Worm (Caenorhabditis elegans) whole organism, L3 larva: Measurements from ENCODE around the gene unc-8.
A peak's percentile ranks its signal among the peaks of the same experiment; 100 is the strongest.

ENCODE experiments used
- R02D3.7 ChIP-seq: fragments of 150-350 bp; optimal IDR thresholded peaks from 2 replicates; lab custom pipeline; 2014; ENCODE audit warnings: missing biosample characterization, missing genetic modification characterization
- ZK546.5 ChIP-seq: sonication (generic microtip); optimal IDR thresholded peaks from 2 replicates; lab custom pipeline; 2017; ENCODE audit warnings: missing biosample characterization, missing genetic modification characterization
- aly-2 ChIP-seq: fragments of 150-350 bp; optimal IDR thresholded peaks from 2 replicates; lab custom pipeline; 2014; ENCODE audit warnings: missing biosample characterization, missing genetic modification characterization
- ama-1 ChIP-seq: fragments of 150-350 bp; optimal IDR thresholded peaks from 2 replicates; lab custom pipeline; 2018
- ceh-16 ChIP-seq: sonication (generic microtip); optimal IDR thresholded peaks from 2 replicates; lab custom pipeline; 2017; ENCODE audit warnings: missing biosample characterization, missing genetic modification characterization
- ceh-28 ChIP-seq: fragments of 150-350 bp; optimal IDR thresholded peaks from 2 replicates; lab custom pipeline; 2014; ENCODE audit warnings: missing biosample characterization, missing genetic modification reagents, missing genetic modification characterization
- ceh-82 ChIP-seq: fragments of 150-350 bp; optimal IDR thresholded peaks from 2 replicates; lab custom pipeline; 2014; ENCODE audit warnings: missing biosample characterization, missing genetic modification characterization
- ceh-9 ChIP-seq: sonication (generic microtip); optimal IDR thresholded peaks from 2 replicates; lab custom pipeline; 2018; ENCODE audit warnings: missing biosample characterization, missing genetic modification characterization
- daf-12 ChIP-seq: fragments of 150-350 bp; optimal IDR thresholded peaks from 2 replicates; lab custom pipeline; 2014; ENCODE audit warnings: missing biosample characterization, missing genetic modification reagents, missing genetic modification characterization
- egl-27 ChIP-seq: sonication (generic microtip); optimal IDR thresholded peaks from 4 replicates; lab custom pipeline; 2017; ENCODE audit warnings: missing biosample characterization, missing genetic modification reagents, missing genetic modification characterization
- egl-5 ChIP-seq: fragments of 150-350 bp; optimal IDR thresholded peaks from 2 replicates; lab custom pipeline; 2017; ENCODE audit warnings: missing biosample characterization, missing genetic modification reagents, missing genetic modification characterization, inconsistent platforms
- elt-1 ChIP-seq: fragments of 150-350 bp; optimal IDR thresholded peaks from 2 replicates; lab custom pipeline; 2014; ENCODE audit warnings: missing biosample characterization, missing genetic modification characterization
- elt-2 ChIP-seq: sonication (generic microtip); optimal IDR thresholded peaks from 2 replicates; lab custom pipeline; 2016; ENCODE audit warnings: missing genetic modification reagents, mild to moderate bottlenecking, missing genetic modification characterization, missing compliant biosample characterization
- elt-3 ChIP-seq, 3 experiments: fragments of 150-350 bp in 1 of 3; sonication (generic microtip) in 2 of 3; optimal IDR thresholded peaks; 2 replicates in 2 of 3; 4 replicates in 1 of 3; lab custom pipeline; 2014 to 2017; ENCODE audit warnings: missing biosample characterization in 3 of 3, missing genetic modification characterization in 3 of 3
- eor-1 ChIP-seq, 2 experiments: fragments of 150-350 bp; optimal IDR thresholded peaks; 2 replicates each; lab custom pipeline; 2014 to 2018; ENCODE audit warnings: missing biosample characterization in 2 of 2, missing genetic modification characterization in 2 of 2
- fkh-10 ChIP-seq: sonication (generic microtip); optimal IDR thresholded peaks from 2 replicates; lab custom pipeline; 2017; ENCODE audit warnings: missing biosample characterization, missing genetic modification reagents, missing genetic modification characterization
- fkh-2 ChIP-seq: fragments of 150-350 bp; optimal IDR thresholded peaks from 2 replicates; lab custom pipeline; 2014; ENCODE audit warnings: missing biosample characterization, missing genetic modification reagents, missing genetic modification characterization
- fos-1 ChIP-seq: fragments of 150-350 bp; optimal IDR thresholded peaks from 2 replicates; lab custom pipeline; 2014; ENCODE audit warnings: missing biosample characterization, missing genetic modification characterization
- hmg-11 ChIP-seq: sonication (generic microtip); optimal IDR thresholded peaks from 2 replicates; lab custom pipeline; 2016; ENCODE audit warnings: missing genetic modification characterization, missing compliant biosample characterization
- jun-1 ChIP-seq: fragments of 150-350 bp; optimal IDR thresholded peaks from 2 replicates; lab custom pipeline; 2014; ENCODE audit warnings: missing biosample characterization, missing genetic modification reagents, missing genetic modification characterization
- lin-15B ChIP-seq: fragments of 150-350 bp; optimal IDR thresholded peaks from 2 replicates; lab custom pipeline; 2014; ENCODE audit warnings: missing biosample characterization, missing genetic modification characterization
- lin-39 ChIP-seq: fragments of 150-350 bp; optimal IDR thresholded peaks from 2 replicates; lab custom pipeline; 2018; ENCODE audit warnings: missing biosample characterization, missing genetic modification reagents, missing genetic modification characterization
- lsy-12 ChIP-seq: sonication (generic microtip); optimal IDR thresholded peaks from 2 replicates; lab custom pipeline; 2016; ENCODE audit warnings: mild to moderate bottlenecking, missing genetic modification characterization, missing compliant biosample characterization
- mdl-1 ChIP-seq: fragments of 150-350 bp; optimal IDR thresholded peaks from 2 replicates; lab custom pipeline; 2014; ENCODE audit warnings: missing biosample characterization, missing genetic modification characterization
- mml-1 ChIP-seq: fragments of 150-350 bp; sonication (generic microtip); optimal IDR thresholded peaks from 3 replicates; lab custom pipeline; 2014; ENCODE audit warnings: missing biosample characterization, missing genetic modification characterization
- nfya-1 ChIP-seq: sonication (generic microtip); optimal IDR thresholded peaks from 2 replicates; lab custom pipeline; 2017; ENCODE audit warnings: missing genetic modification characterization, mild to moderate bottlenecking, missing compliant biosample characterization, antibody characterized with exemption, moderate library complexity; ENCODE audit not compliant: insufficient read depth
- nhr-11 ChIP-seq: fragments of 150-350 bp; optimal IDR thresholded peaks from 2 replicates; lab custom pipeline; 2014; ENCODE audit warnings: missing biosample characterization, missing genetic modification characterization
- nhr-12 ChIP-seq: fragments of 150-350 bp; optimal IDR thresholded peaks from 2 replicates; lab custom pipeline; 2014; ENCODE audit warnings: missing biosample characterization, missing genetic modification characterization
- nhr-23 ChIP-seq: fragments of 150-350 bp; optimal IDR thresholded peaks from 2 replicates; lab custom pipeline; 2014; ENCODE audit warnings: missing biosample characterization, missing genetic modification reagents, missing genetic modification characterization
- nhr-237 ChIP-seq: fragments of 150-350 bp; optimal IDR thresholded peaks from 2 replicates; lab custom pipeline; 2014; ENCODE audit warnings: missing biosample characterization, missing genetic modification characterization
- nhr-25 ChIP-seq: sonication (generic microtip); optimal IDR thresholded peaks from 2 replicates; lab custom pipeline; 2017; ENCODE audit warnings: missing biosample characterization, missing genetic modification characterization
- nhr-28 ChIP-seq: fragments of 150-350 bp; optimal IDR thresholded peaks from 2 replicates; lab custom pipeline; 2014; ENCODE audit warnings: missing biosample characterization, missing genetic modification characterization
- nhr-43 ChIP-seq: sonication (generic microtip); optimal IDR thresholded peaks from 2 replicates; lab custom pipeline; 2016; ENCODE audit warnings: mild to moderate bottlenecking, missing genetic modification characterization, missing compliant biosample characterization; ENCODE audit not compliant: poor library complexity, severe bottlenecking
- nhr-67 ChIP-seq: fragments of 150-350 bp; optimal IDR thresholded peaks from 2 replicates; lab custom pipeline; 2014; ENCODE audit warnings: missing biosample characterization, missing genetic modification characterization
- nhr-76 ChIP-seq: fragments of 150-350 bp; sonication (generic microtip); optimal IDR thresholded peaks from 5 replicates; lab custom pipeline; 2014; ENCODE audit warnings: missing biosample characterization, missing genetic modification characterization
- nhr-77 ChIP-seq: fragments of 150-350 bp; optimal IDR thresholded peaks from 2 replicates; lab custom pipeline; 2014; ENCODE audit warnings: missing biosample characterization, missing genetic modification characterization
- pha-4 ChIP-seq: fragments of 150-350 bp; optimal IDR thresholded peaks from 2 replicates; lab custom pipeline; 2014; ENCODE audit warnings: missing biosample characterization, missing genetic modification reagents, missing genetic modification characterization
- pqm-1 ChIP-seq: fragments of 150-350 bp; optimal IDR thresholded peaks from 2 replicates; lab custom pipeline; 2017; ENCODE audit warnings: missing biosample characterization, missing genetic modification characterization, inconsistent platforms
- sea-2 ChIP-seq: fragments of 150-350 bp; sonication (generic microtip); optimal IDR thresholded peaks from 4 replicates; lab custom pipeline; 2014; ENCODE audit warnings: missing biosample characterization, missing genetic modification reagents, missing genetic modification characterization
- skn-1 ChIP-seq: fragments of 150-350 bp; optimal IDR thresholded peaks from 2 replicates; lab custom pipeline; 2014; ENCODE audit warnings: missing biosample characterization, missing genetic modification characterization
- snpc-4 ChIP-seq: fragments of 150-350 bp; optimal IDR thresholded peaks from 2 replicates; lab custom pipeline; 2014; ENCODE audit warnings: missing biosample characterization, missing genetic modification characterization
- tbx-2 ChIP-seq: sonication (generic microtip); optimal IDR thresholded peaks from 2 replicates; lab custom pipeline; 2016; ENCODE audit warnings: mild to moderate bottlenecking, missing genetic modification characterization, missing compliant biosample characterization
- unc-39 ChIP-seq: sonication (generic microtip); optimal IDR thresholded peaks from 4 replicates; lab custom pipeline; 2017; ENCODE audit warnings: missing biosample characterization, missing genetic modification characterization
- unc-62 ChIP-seq: fragments of 150-350 bp; sonication (generic microtip); optimal IDR thresholded peaks from 4 replicates; lab custom pipeline; 2014; ENCODE audit warnings: missing biosample characterization, missing genetic modification reagents, missing genetic modification characterization
- zag-1 ChIP-seq: fragments of 150-350 bp; optimal IDR thresholded peaks from 2 replicates; lab custom pipeline; 2014; ENCODE audit warnings: missing biosample characterization, missing genetic modification characterization
- ztf-11 ChIP-seq: fragments of 150-350 bp; optimal IDR thresholded peaks from 2 replicates; lab custom pipeline; 2014; ENCODE audit warnings: missing biosample characterization, missing genetic modification characterization
- ztf-4 ChIP-seq: fragments of 150-350 bp; optimal IDR thresholded peaks from 2 replicates; lab custom pipeline; 2014; ENCODE audit warnings: missing biosample characterization, missing genetic modification characterization

unc-8 gene

ce11 chrIV:7230198-7230597, 33.2 kb downstream of the unc-8 start, which contains the start of gene cap-1:
cap-1 (minus strand) TSS chrIV:7230223.
- TF ChIP-seq mdl-1 (tag; lab: Kevin White, UChicago), result no peak
- peak; percentile 73 for TF ChIP-seq ceh-28 (tag; lab: Kevin White, UChicago)
- TF ChIP-seq hmg-11 (tag; lab: Kevin White, UChicago), result peak; percentile 72
- peak; percentile 68 for TF ChIP-seq nfya-1 (tag; lab: Kevin White, UChicago)
- TF ChIP-seq nhr-28, result no peak
- no peak for TF ChIP-seq ceh-16 (tag; lab: Kevin White, UChicago)
- TF ChIP-seq tbx-2 (tag; lab: Kevin White, UChicago), result no peak
- TF ChIP-seq ceh-9 (tag; lab: Kevin White, UChicago), result no peak
- no peak for TF ChIP-seq aly-2 (tag; lab: Kevin White, UChicago)
- peak; percentile 35 for TF ChIP-seq ceh-82 (tag; lab: Kevin White, UChicago)
- no peak for TF ChIP-seq nhr-67 (tag; lab: Kevin White, UChicago)
- TF ChIP-seq pha-4 (tag; lab: Kevin White, UChicago), result peak; percentile 92
- TF ChIP-seq nhr-77 (tag; lab: Kevin White, UChicago), result no peak
- no peak for TF ChIP-seq ztf-11 (tag; lab: Kevin White, UChicago)
- peak; percentile 33 for TF ChIP-seq elt-2 (tag; lab: Kevin White, UChicago)
- TF ChIP-seq lin-39, result no peak
- TF ChIP-seq nhr-25 (tag; lab: Kevin White, UChicago), result peak; percentile 44
- TF ChIP-seq eor-1 (tag; optimal IDR thresholded peaks at IDR 0.05; lab: Kevin White, UChicago), result no peak
- no peak for TF ChIP-seq lsy-12 (tag; lab: Kevin White, UChicago)
- peak; percentile 82 for TF ChIP-seq nhr-23 (tag; lab: Kevin White, UChicago)
- TF ChIP-seq egl-5 (tag; lab: Kevin White, UChicago), result peak; percentile 52
- TF ChIP-seq skn-1 (tag; lab: Kevin White, UChicago), result no peak
- TF ChIP-seq unc-62, result no peak
- TF ChIP-seq elt-1 (tag; lab: Kevin White, UChicago), result no peak
- no peak for TF ChIP-seq ztf-4 (tag; lab: Kevin White, UChicago)
- TF ChIP-seq ZK546.5, result no peak
- TF ChIP-seq fos-1 (tag; lab: Kevin White, UChicago), result peak; percentile 50
- no peak for TF ChIP-seq elt-3 (tag; optimal IDR thresholded peaks at IDR 0.05; lab: Kevin White, UChicago)
- peak; percentile 88 for TF ChIP-seq lin-15B (tag; lab: Kevin White, UChicago)
- no peak for TF ChIP-seq daf-12 (tag; lab: Kevin White, UChicago)
- TF ChIP-seq fkh-10 (GFP tag; lab: Kevin White, UChicago), result no peak
- no peak for TF ChIP-seq sea-2
- no peak for TF ChIP-seq ama-1 (lab: Kevin White, UChicago)
- TF ChIP-seq mml-1 (tag; lab: Kevin White, UChicago), result no peak
- no peak for TF ChIP-seq nhr-12 (tag; lab: Kevin White, UChicago)
- peak; percentile 28 for TF ChIP-seq jun-1 (tag; lab: Kevin White, UChicago)
- no peak for TF ChIP-seq nhr-11 (tag; lab: Kevin White, UChicago)
- TF ChIP-seq snpc-4 (tag; lab: Kevin White, UChicago), result peak; percentile 80
- no peak for TF ChIP-seq nhr-76 (tag; lab: Kevin White, UChicago)
- TF ChIP-seq pqm-1, result peak; percentile 53
- no peak for TF ChIP-seq fkh-2
- no peak for TF ChIP-seq nhr-43 (tag; lab: Kevin White, UChicago)
- no peak for TF ChIP-seq unc-39 (tag; lab: Kevin White, UChicago)
- no peak for TF ChIP-seq zag-1 (tag; lab: Kevin White, UChicago)
- no peak for TF ChIP-seq R02D3.7 (tag; lab: Kevin White, UChicago)
- no peak for TF ChIP-seq nhr-237 (tag; lab: Kevin White, UChicago)
- no peak for TF ChIP-seq egl-27 (tag; lab: Kevin White, UChicago)
